Worm (Caenorhabditis elegans) whole organism, young adult: Measurements from ENCODE around the gene C34C12.8.
A peak's percentile ranks its signal among the peaks of the same experiment; 100 is the strongest.

Experiments used
- B0019.2 ChIP-seq: fragments of 200-800 bp; sonication (Bioruptor generic); conservative IDR thresholded peaks from 2 replicates; pipeline ENCODE4 v1.3.6; 2022; ENCODE audit warnings: missing genetic modification reagents, missing genetic modification characterization, missing compliant biosample characterization
- B0261.1 ChIP-seq: sonication (generic microtip); optimal IDR thresholded peaks from 2 replicates; lab custom pipeline; 2016; ENCODE audit warnings: mild to moderate bottlenecking, missing genetic modification characterization, moderate library complexity, missing compliant biosample characterization
- B0336.3 ChIP-seq: fragments of 200-800 bp; sonication (Bioruptor generic); IDR thresholded peaks from 2 replicates; pipeline ENCODE4 v1.3.6; 2022; ENCODE audit warnings: missing genetic modification characterization, missing compliant biosample characterization
- F23B12.7 ChIP-seq: sonication (generic microtip); optimal IDR thresholded peaks from 2 replicates; lab custom pipeline; 2017; ENCODE audit warnings: missing genetic modification characterization, mild to moderate bottlenecking, missing compliant biosample characterization, antibody characterized with exemption, moderate library complexity; ENCODE audit not compliant: insufficient read depth
- F49E8.2 ChIP-seq: sonication (generic microtip); optimal IDR thresholded peaks from 3 replicates; lab custom pipeline; 2017; ENCODE audit warnings: missing genetic modification characterization, mild to moderate bottlenecking, missing compliant biosample characterization, antibody characterized with exemption, moderate library complexity; ENCODE audit not compliant: insufficient read depth
- F57C9.4 ChIP-seq: sonication (generic microtip); optimal IDR thresholded peaks from 2 replicates; lab custom pipeline; 2017; ENCODE audit warnings: mild to moderate bottlenecking, missing genetic modification characterization, missing compliant biosample characterization
- K11D2.4 ChIP-seq: fragments of 200-800 bp; sonication (Bioruptor generic); IDR thresholded peaks from 2 replicates; pipeline ENCODE4 v1.3.6; 2022; ENCODE audit warnings: missing genetic modification reagents, missing genetic modification characterization, missing compliant biosample characterization
- Y53G8AR.9 ChIP-seq: fragments of 200-800 bp; sonication (Bioruptor generic); conservative IDR thresholded peaks from 2 replicates; pipeline ENCODE4 v1.3.6; 2022; ENCODE audit warnings: missing genetic modification reagents, missing genetic modification characterization, missing compliant biosample characterization
- Y56A3A.18 ChIP-seq: fragments of 200-800 bp; sonication (Bioruptor generic); IDR thresholded peaks from 2 replicates; pipeline ENCODE4 v1.3.6; 2022; ENCODE audit warnings: missing genetic modification reagents, missing genetic modification characterization, missing compliant biosample characterization
- Y67H2A.10 ChIP-seq: fragments of 200-800 bp; sonication (Bioruptor generic); conservative IDR thresholded peaks from 2 replicates; pipeline ENCODE4 v1.3.6; 2022; ENCODE audit warnings: missing genetic modification reagents, missing genetic modification characterization, missing compliant biosample characterization
- akir-1 ChIP-seq: fragments of 200-800 bp; sonication (Bioruptor generic); optimal IDR thresholded peaks from 2 replicates; lab custom pipeline; 2018; ENCODE audit warnings: mild to moderate bottlenecking, missing genetic modification characterization, moderate library complexity, missing compliant biosample characterization
- aptf-3 ChIP-seq: fragments of 200-800 bp; sonication (Bioruptor generic); IDR thresholded peaks from 2 replicates; pipeline ENCODE4 v1.3.6; 2022; ENCODE audit warnings: missing genetic modification characterization, missing compliant biosample characterization
- attf-3 ChIP-seq: fragments of 200-800 bp; sonication (Bioruptor generic); conservative IDR thresholded peaks from 2 replicates; pipeline ENCODE4 v1.3.6; 2022; ENCODE audit warnings: missing genetic modification reagents, missing genetic modification characterization, missing compliant biosample characterization
- attf-6 ChIP-seq: fragments of 200-800 bp; sonication (Bioruptor generic); IDR thresholded peaks from 2 replicates; pipeline ENCODE4 v1.3.6; 2022; ENCODE audit warnings: missing genetic modification reagents, missing genetic modification characterization, missing compliant biosample characterization
- cebp-1 ChIP-seq, 2 experiments: fragments of 200-800 bp in 1 of 2; sonication (Bioruptor generic) in 1 of 2; sonication (generic microtip) in 1 of 2; IDR thresholded peaks in 1 of 2; optimal IDR thresholded peaks in 1 of 2; 2 replicates each; pipeline versions ENCODE4 v1.3.6 to Lab custom; 2017 to 2022; ENCODE audit warnings: missing compliant biosample characterization in 2 of 2, missing genetic modification characterization in 2 of 2, mild to moderate bottlenecking in 1 of 2, missing genetic modification reagents in 1 of 2, moderate library complexity in 1 of 2
- cebp-2 ChIP-seq: fragments of 200-800 bp; sonication (Bioruptor generic); IDR thresholded peaks from 2 replicates; pipeline ENCODE4 v1.3.6; 2022; ENCODE audit warnings: missing genetic modification characterization, missing compliant biosample characterization
- egl-44 ChIP-seq: fragments of 200-800 bp; sonication (Bioruptor generic); IDR thresholded peaks from 2 replicates; pipeline ENCODE4 v1.3.6; 2022; ENCODE audit warnings: missing genetic modification reagents, missing genetic modification characterization, missing compliant biosample characterization
- egrh-3 ChIP-seq: fragments of 200-800 bp; sonication (Bioruptor generic); IDR thresholded peaks from 2 replicates; pipeline ENCODE4 v1.3.6; 2022; ENCODE audit warnings: missing genetic modification reagents, missing genetic modification characterization, missing compliant biosample characterization
- him-1 ChIP-seq: sonication (generic microtip); optimal IDR thresholded peaks from 2 replicates; lab custom pipeline; 2016; ENCODE audit warnings: missing genotype, missing genetic modification reagents, missing genetic modification characterization, missing compliant biosample characterization
- hmg-20 ChIP-seq: fragments of 200-800 bp; sonication (Bioruptor generic); IDR thresholded peaks from 2 replicates; pipeline ENCODE4 v1.3.6; 2022; ENCODE audit warnings: missing genetic modification reagents, missing genetic modification characterization, missing compliant biosample characterization
- hrde-1 ChIP-seq: sonication (generic microtip); optimal IDR thresholded peaks from 2 replicates; lab custom pipeline; 2016; ENCODE audit warnings: missing genetic modification characterization, mild to moderate bottlenecking, missing compliant biosample characterization, moderate library complexity, missing genotype, missing genetic modification reagents, borderline replicate concordance
- let-607 ChIP-seq, 2 experiments: fragments of 200-800 bp in 1 of 2; sonication (Bioruptor generic) in 1 of 2; sonication (generic microtip) in 1 of 2; optimal IDR thresholded peaks; 2 replicates each; lab custom pipeline; 2016 to 2018; ENCODE audit warnings: mild to moderate bottlenecking in 2 of 2, missing compliant biosample characterization in 2 of 2, missing genetic modification characterization in 2 of 2, moderate library complexity in 2 of 2, missing genotype in 1 of 2
- lin-54 ChIP-seq: fragments of 200-800 bp; sonication (Bioruptor generic); optimal IDR thresholded peaks from 2 replicates; lab custom pipeline; 2018; ENCODE audit warnings: mild to moderate bottlenecking, missing genetic modification characterization, missing compliant biosample characterization
- lsl-1 ChIP-seq: fragments of 200-800 bp; sonication (Bioruptor generic); optimal IDR thresholded peaks from 2 replicates; lab custom pipeline; 2018; ENCODE audit warnings: mild to moderate bottlenecking, missing genetic modification characterization, moderate library complexity, missing compliant biosample characterization
- madf-6 ChIP-seq: fragments of 200-800 bp; sonication (Bioruptor generic); IDR thresholded peaks from 2 replicates; pipeline ENCODE4 v1.3.6; 2022; ENCODE audit warnings: missing genetic modification reagents, missing genetic modification characterization, missing compliant biosample characterization
- mcd-1 ChIP-seq: fragments of 200-800 bp; sonication (Bioruptor generic); IDR thresholded peaks from 2 replicates; pipeline ENCODE4 v1.3.6; 2022; ENCODE audit warnings: missing genetic modification reagents, missing genetic modification characterization, missing compliant biosample characterization
- nhr-179 ChIP-seq: sonication (generic microtip); optimal IDR thresholded peaks from 2 replicates; lab custom pipeline; 2016; ENCODE audit warnings: mild to moderate bottlenecking, missing genetic modification characterization, missing compliant biosample characterization
- nhr-90 ChIP-seq: sonication (generic microtip); optimal IDR thresholded peaks from 2 replicates; lab custom pipeline; 2016; ENCODE audit warnings: missing genotype, mild to moderate bottlenecking, missing genetic modification characterization, missing compliant biosample characterization
- pbrm-1 ChIP-seq: fragments of 200-800 bp; sonication (Bioruptor generic); IDR thresholded peaks from 2 replicates; pipeline ENCODE4 v1.3.6; 2022; ENCODE audit warnings: missing genetic modification reagents, missing genetic modification characterization, missing compliant biosample characterization
- rcor-1 ChIP-seq: fragments of 200-800 bp; sonication (Bioruptor generic); IDR thresholded peaks from 2 replicates; pipeline ENCODE4 v1.3.6; 2022; ENCODE audit warnings: missing genetic modification reagents, missing genetic modification characterization, missing compliant biosample characterization
- repo-1 ChIP-seq: sonication (generic microtip); optimal IDR thresholded peaks from 2 replicates; lab custom pipeline; 2017; ENCODE audit warnings: mild to moderate bottlenecking, missing genetic modification characterization, missing compliant biosample characterization
- rpc-1 ChIP-seq, 2 experiments: fragments of 150-350 bp in 1 of 2; sonication (generic microtip) in 1 of 2; optimal IDR thresholded peaks; 2 replicates each; lab custom pipeline; 2014 to 2018; ENCODE audit warnings: missing biosample characterization in 1 of 2, missing genetic modification characterization in 1 of 2, missing genetic modification reagents in 1 of 2, missing genotype in 1 of 2
- sdz-38 ChIP-seq: sonication (generic microtip); optimal IDR thresholded peaks from 2 replicates; lab custom pipeline; 2016; ENCODE audit warnings: missing genotype, missing genetic modification characterization, missing compliant biosample characterization
- sea-2 ChIP-seq: fragments of 200-800 bp; sonication (Bioruptor generic); IDR thresholded peaks from 2 replicates; pipeline ENCODE4 v1.3.6; 2022; ENCODE audit warnings: missing genetic modification characterization, missing compliant biosample characterization
- snpc-1.3 ChIP-seq: sonication (generic microtip); optimal IDR thresholded peaks from 2 replicates; lab custom pipeline; 2017; ENCODE audit warnings: missing genetic modification characterization, mild to moderate bottlenecking, missing compliant biosample characterization, antibody characterized with exemption, moderate library complexity, missing genotype, missing genetic modification reagents; ENCODE audit not compliant: insufficient read depth
- snpc-4 ChIP-seq, 5 experiments: fragments of 150-350 bp in 1 of 5; sonication (generic microtip) in 4 of 5; optimal IDR thresholded peaks; 2 replicates each; lab custom pipeline; 2014 to 2018; ENCODE audit warnings: missing genetic modification characterization in 5 of 5, missing biosample characterization in 3 of 5, antibody characterized with exemption in 2 of 5, mild to moderate bottlenecking in 2 of 5, missing compliant biosample characterization in 2 of 5, missing genotype in 2 of 5, moderate library complexity in 2 of 5, missing genetic modification reagents in 1 of 5
- somi-1 ChIP-seq: fragments of 200-800 bp; sonication (Bioruptor generic); optimal IDR thresholded peaks from 2 replicates; lab custom pipeline; 2018; ENCODE audit warnings: mild to moderate bottlenecking, missing genetic modification characterization, missing compliant biosample characterization
- tbp1 ChIP-seq: fragments of 200-800 bp; sonication (Bioruptor generic); optimal IDR thresholded peaks from 2 replicates; lab custom pipeline; 2018; ENCODE audit warnings: mild to moderate bottlenecking, missing genetic modification characterization, missing compliant biosample characterization
- zfh-2 ChIP-seq: fragments of 200-800 bp; sonication (Bioruptor generic); conservative IDR thresholded peaks from 2 replicates; pipeline ENCODE4 v1.3.6; 2022; ENCODE audit warnings: missing genetic modification reagents, missing genetic modification characterization, missing compliant biosample characterization
- zim-3 ChIP-seq: sonication (generic microtip); optimal IDR thresholded peaks from 2 replicates; lab custom pipeline; 2017; ENCODE audit warnings: mild to moderate bottlenecking, missing genetic modification characterization, moderate library complexity, missing compliant biosample characterization

Gene C34C12.8

DNA sequence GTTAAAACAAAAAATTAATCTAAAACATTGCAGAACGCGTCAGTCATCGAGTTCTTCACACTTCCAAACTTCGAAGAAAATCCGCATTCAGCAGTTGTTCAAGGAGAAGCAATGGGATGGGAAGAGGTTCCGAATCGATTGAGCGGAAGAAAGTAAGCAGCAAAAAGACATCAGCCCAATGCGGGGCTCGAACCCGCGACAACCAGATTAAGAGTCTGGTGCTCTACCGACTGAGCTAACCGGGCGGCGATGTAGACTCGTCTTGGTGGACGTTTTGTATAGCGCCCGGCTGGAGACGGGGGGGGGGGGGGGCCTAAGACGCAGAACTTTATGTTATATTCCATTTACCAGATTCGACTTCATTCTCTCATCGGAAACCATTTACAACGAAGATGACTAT lies 33.5 kb upstream of the C34C12.8 start (continued):
- TF ChIP-seq B0336.3 = 0 out of 2 replicates have a peak, but pooled peaks have one; percentile 13
- TF ChIP-seq rcor-1 (GFP tag; lab: Robert Waterston, UW) = no peak
- peak; percentile 90 for TF ChIP-seq tbp1 (GFP tag; lab: Kevin White, UChicago)
- no peak for TF ChIP-seq snpc-1.3
- peak; percentile 22 for TF ChIP-seq him-1 (tag; lab: Kevin White, UChicago)
- 0 out of 2 replicates have a peak, but pooled peaks have one; percentile 42 for TF ChIP-seq Y56A3A.18 (GFP tag; lab: Robert Waterston, UW)
- TF ChIP-seq zim-3 (tag; lab: Kevin White, UChicago) = no peak
- TF ChIP-seq cebp-1 (GFP tag; IDR thresholded peaks at IDR 0.05; lab: Robert Waterston, UW) = no peak
- TF ChIP-seq cebp-1 (tag; optimal IDR thresholded peaks at IDR 0.05; lab: Kevin White, UChicago) = peak; percentile 10
- TF ChIP-seq hmg-20 (GFP tag; lab: Robert Waterston, UW) = peak; percentile 41; the same call in 1 of the 2 replicates
- TF ChIP-seq nhr-179 (tag; lab: Kevin White, UChicago) = no peak
- TF ChIP-seq nhr-90 = peak; percentile 7
- peak; percentile 43 for TF ChIP-seq repo-1
- peak; percentile 42 for TF ChIP-seq lsl-1 (GFP tag; lab: Kevin White, UChicago)
- TF ChIP-seq snpc-4 (GFP tag; optimal IDR thresholded peaks at IDR 0.05; lab: Kevin White, UChicago) = no peak
- peak in 1 of 4 experiments; percentile 5 for TF ChIP-seq snpc-4 (tag; optimal IDR thresholded peaks at IDR 0.05; lab: Kevin White, UChicago)
- TF ChIP-seq hrde-1 (tag; lab: Kevin White, UChicago) = peak; percentile 2
- peak; percentile 85; the same call in 1 of the 2 replicates for TF ChIP-seq aptf-3 (GFP tag; lab: Robert Waterston, UW)
- TF ChIP-seq sea-2 (GFP tag; lab: Robert Waterston, UW) = no peak
- peak; percentile 71 for TF ChIP-seq B0261.1 (tag; lab: Kevin White, UChicago)
- TF ChIP-seq Y53G8AR.9 = no peak
- TF ChIP-seq attf-6 = no peak
- TF ChIP-seq attf-3 (GFP tag; lab: Robert Waterston, UW) = no peak
- no peak for TF ChIP-seq B0019.2 (GFP tag; lab: Robert Waterston, UW)
- TF ChIP-seq lin-54 = peak; percentile 32
- no peak for TF ChIP-seq F57C9.4 (tag; lab: Kevin White, UChicago)
- peak; percentile 64 for TF ChIP-seq mcd-1 (GFP tag; lab: Robert Waterston, UW)
- TF ChIP-seq madf-6 (GFP tag; lab: Robert Waterston, UW) = peak; percentile 47; the same call in 1 of the 2 replicates
- TF ChIP-seq pbrm-1 (GFP tag; lab: Robert Waterston, UW) = peak; percentile 69; the same call in 1 of the 2 replicates

DNA sequence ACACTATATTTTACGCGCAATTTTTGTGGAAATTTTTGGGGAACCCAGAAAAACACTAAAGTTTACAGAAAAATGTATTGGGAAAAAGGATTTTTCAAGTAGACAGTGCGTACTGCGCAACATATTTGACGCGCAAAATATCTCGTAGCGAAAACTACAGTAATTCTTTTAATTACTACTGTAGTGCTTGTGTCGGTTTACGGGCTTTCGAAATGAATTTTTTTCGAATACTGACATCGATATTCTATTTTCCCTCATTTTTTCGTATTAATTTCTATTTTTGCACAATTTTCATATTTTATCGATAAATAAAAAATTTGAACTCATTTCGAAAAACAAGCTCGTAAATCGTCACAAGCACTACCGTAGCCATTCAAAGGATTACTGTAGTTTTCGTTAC lies 31.6 kb upstream of the C34C12.8 start:
- TF ChIP-seq somi-1 (GFP tag; lab: Kevin White, UChicago) = no peak
- TF ChIP-seq nhr-90 = no peak
- no peak for TF ChIP-seq rpc-1 (optimal IDR thresholded peaks at IDR 0.05; lab: Kevin White, UChicago)
- no peak for TF ChIP-seq rpc-1 (tag; optimal IDR thresholded peaks at IDR 0.05; lab: Kevin White, UChicago)
- no peak for TF ChIP-seq lin-54
- TF ChIP-seq lsl-1 (GFP tag; lab: Kevin White, UChicago) = peak; percentile 16

DNA sequence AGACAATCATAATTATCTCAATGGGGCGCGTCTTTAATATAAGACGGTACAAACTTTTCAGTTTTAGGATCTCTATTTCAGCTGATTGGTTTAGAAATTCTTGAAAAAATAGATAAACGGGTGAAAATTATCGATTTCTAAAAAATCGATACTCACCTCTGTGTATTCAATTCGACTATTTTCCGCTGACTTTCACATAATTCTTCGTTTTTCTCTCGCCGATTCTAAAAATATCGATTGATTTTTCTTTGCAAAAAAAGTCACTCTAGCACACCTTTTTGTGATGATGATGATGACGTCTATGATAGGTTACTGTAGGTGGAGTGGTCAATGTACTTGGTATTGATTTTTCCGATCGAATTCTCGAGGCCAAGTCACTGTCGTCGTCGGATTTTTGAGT lies 30.4 kb upstream of the C34C12.8 start:
- TF ChIP-seq sdz-38 (tag; lab: Kevin White, UChicago) = no peak
- TF ChIP-seq egl-44 (GFP tag; lab: Robert Waterston, UW) = no peak
- TF ChIP-seq zfh-2 (GFP tag; lab: Robert Waterston, UW) = no peak
- no peak for TF ChIP-seq aptf-3 (GFP tag; lab: Robert Waterston, UW)
- no peak for TF ChIP-seq repo-1
- TF ChIP-seq Y56A3A.18 (GFP tag; lab: Robert Waterston, UW) = no peak
- TF ChIP-seq cebp-1 (GFP tag; IDR thresholded peaks at IDR 0.05; lab: Robert Waterston, UW) = no peak
- TF ChIP-seq cebp-1 (tag; optimal IDR thresholded peaks at IDR 0.05; lab: Kevin White, UChicago) = no peak
- TF ChIP-seq sea-2 (GFP tag; lab: Robert Waterston, UW) = no peak
- TF ChIP-seq K11D2.4 (GFP tag; lab: Robert Waterston, UW) = no peak
- no peak for TF ChIP-seq akir-1 (GFP tag; lab: Kevin White, UChicago)
- TF ChIP-seq nhr-90 = no peak
- TF ChIP-seq let-607 (tag; optimal IDR thresholded peaks at IDR 0.05; lab: Kevin White, UChicago) = no peak
- TF ChIP-seq Y67H2A.10 (GFP tag; lab: Robert Waterston, UW) = no peak
- no peak for TF ChIP-seq cebp-2 (GFP tag; lab: Robert Waterston, UW)
- no peak for TF ChIP-seq F49E8.2 (tag; lab: Kevin White, UChicago)
- no peak for TF ChIP-seq F23B12.7 (tag; lab: Kevin White, UChicago)
- no peak for TF ChIP-seq B0261.1 (tag; lab: Kevin White, UChicago)
- no peak for TF ChIP-seq egrh-3 (GFP tag; lab: Robert Waterston, UW)
